Fruit fly (Drosophila melanogaster): ENCODE results near the gene CG6310.

Gene CG6310

DNA sequence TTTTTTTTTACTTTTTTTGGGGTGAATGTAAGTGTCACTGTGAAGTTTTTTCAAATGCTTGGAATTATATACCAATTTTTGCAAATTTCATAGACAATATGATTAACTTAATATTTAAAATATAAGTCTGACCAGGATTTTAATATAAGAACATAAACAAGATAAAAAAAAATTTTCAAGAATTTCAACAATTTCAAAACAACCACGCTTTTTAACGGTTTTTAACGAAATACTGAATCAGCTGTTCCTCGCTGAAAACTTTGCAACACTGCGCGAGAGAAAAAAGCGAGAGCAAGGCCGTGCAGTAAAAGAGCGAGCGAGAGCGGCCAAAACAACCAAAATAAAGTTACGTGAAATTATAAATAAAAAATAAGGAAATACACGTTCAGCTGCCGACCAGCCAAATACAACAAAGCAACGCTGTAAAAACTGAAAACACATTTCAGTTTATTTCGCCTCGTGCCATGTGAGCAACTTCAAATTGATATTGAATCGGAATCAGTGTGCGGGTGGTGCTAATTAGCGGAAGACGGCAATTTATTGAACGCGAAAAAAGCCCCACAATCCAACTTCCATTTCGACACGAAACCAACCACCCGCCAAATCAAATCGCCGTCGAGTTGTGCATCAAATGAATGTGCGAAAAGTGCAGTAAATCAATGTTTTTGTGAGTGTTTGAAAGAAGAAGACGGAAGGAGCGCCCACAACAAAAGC, 26.7 kb upstream of the CG6310 start, which contains the start of the genes CG46439, Iyd and CG33947 (continued):
- TF ChIP-seq CG17568 (GFP tag; optimal IDR thresholded peaks at IDR 0.05), result peak; percentile 25
- TF ChIP-seq CG18011 (GFP tag; optimal IDR thresholded peaks at IDR 0.05), result no peak
- peak; percentile 8 for TF ChIP-seq CG4617 (GFP tag; optimal IDR thresholded peaks at IDR 0.05; ENCODE audit: borderline replicate concordance)
- TF ChIP-seq lab (GFP tag; optimal IDR thresholded peaks at IDR 0.05), result peak; percentile 35
- TF ChIP-seq hbn (GFP tag; IDR thresholded peaks at IDR 0.05; ENCODE audit: partially characterized antibody), result peak; percentile 44; the same call in 1 of the 2 replicates
- TF ChIP-seq yki (optimal IDR thresholded peaks at IDR 0.05), result peak; percentile 52
- TF ChIP-seq her (GFP tag; optimal IDR thresholded peaks at IDR 0.05), result no peak
- no peak for TF ChIP-seq CG1602 (GFP tag; optimal IDR thresholded peaks at IDR 0.05)
- no peak for TF ChIP-seq slp2 (GFP tag; optimal IDR thresholded peaks at IDR 0.05)
- no peak for TF ChIP-seq CG17612 (GFP tag; IDR thresholded peaks at IDR 0.05)
- peak; percentile 59 for TF ChIP-seq nau (GFP tag; optimal IDR thresholded peaks at IDR 0.05)
- TF ChIP-seq CG13296 (GFP tag; optimal IDR thresholded peaks at IDR 0.05), result peak; percentile 38
- no peak for TF ChIP-seq CG9609 (GFP tag; optimal IDR thresholded peaks at IDR 0.05)
- 0 out of 3 replicates have a peak, but pooled peaks have one; percentile 13 for TF ChIP-seq CG2199 (GFP tag; IDR thresholded peaks at IDR 0.05)
- TF ChIP-seq Sin3A (optimal IDR thresholded peaks at IDR 0.05), result no peak
- TF ChIP-seq crp (GFP tag; optimal IDR thresholded peaks at IDR 0.05), result peak; percentile 70 to 93
- TF ChIP-seq Pdp1 (GFP tag; optimal IDR thresholded peaks at IDR 0.05), result peak in 1 of 2 experiments; percentile 87
- peak; percentile 39 for TF ChIP-seq kni (GFP tag; optimal IDR thresholded peaks at IDR 0.05)
- TF ChIP-seq CG1792 (GFP tag; optimal IDR thresholded peaks at IDR 0.05), result no peak
- no peak for TF ChIP-seq Bteb2 (GFP tag; optimal IDR thresholded peaks at IDR 0.05)
- TF ChIP-seq HLH54F (GFP tag; optimal IDR thresholded peaks at IDR 0.05), result peak; percentile 0
- TF ChIP-seq Dad (GFP tag; optimal IDR thresholded peaks at IDR 0.05), result no peak
- no peak for TF ChIP-seq Atf-2 (GFP tag; optimal IDR thresholded peaks at IDR 0.05)
- TF ChIP-seq so (GFP tag; IDR thresholded peaks at IDR 0.05), result peak; percentile 40; the same call in 1 of the 3 replicates
- no peak for TF ChIP-seq CG6254 (GFP tag; optimal IDR thresholded peaks at IDR 0.05)
- TF ChIP-seq CG15011 (GFP tag; optimal IDR thresholded peaks at IDR 0.05), result no peak
- TF ChIP-seq Gug (GFP tag; IDR thresholded peaks at IDR 0.05), result no peak
- peak; percentile 9 for TF ChIP-seq Asciz (GFP tag; optimal IDR thresholded peaks at IDR 0.05)
- peak; percentile 37; the same call in 1 of the 2 replicates for TF ChIP-seq Bgb (GFP tag; IDR thresholded peaks at IDR 0.05; ENCODE audit: partially characterized antibody)
- TF ChIP-seq CG32532 (GFP tag; IDR thresholded peaks at IDR 0.05), result peak; percentile 42; the same call in 1 of the 2 replicates
- no peak for TF ChIP-seq HLH3B (GFP tag; IDR thresholded peaks at IDR 0.05)
- peak; percentile 85 for TF ChIP-seq Vsx1 (GFP tag; optimal IDR thresholded peaks at IDR 0.05)
- TF ChIP-seq Hey (tag; optimal IDR thresholded peaks at IDR 0.05), result no peak
- peak; percentile 12 for TF ChIP-seq PHDP (tag; optimal IDR thresholded peaks at IDR 0.05)
- 0 out of 3 replicates have a peak, but pooled peaks have one; percentile 31 for TF ChIP-seq Doc3 (GFP tag; IDR thresholded peaks at IDR 0.05; ENCODE audit: partially characterized antibody)
- no peak for TF ChIP-seq CG12071 (GFP tag; optimal IDR thresholded peaks at IDR 0.05)
- TF ChIP-seq Dref (GFP tag; IDR thresholded peaks at IDR 0.05), result no peak
- no peak for TF ChIP-seq sd (tag; optimal IDR thresholded peaks at IDR 0.05)
- TF ChIP-seq pb (GFP tag; optimal IDR thresholded peaks at IDR 0.05), result no peak
- TF ChIP-seq CG14965 (GFP tag; optimal IDR thresholded peaks at IDR 0.05; ENCODE audit: borderline replicate concordance), result no peak
- peak; percentile 95 for TF ChIP-seq nom (GFP tag; optimal IDR thresholded peaks at IDR 0.05)
- TF ChIP-seq CG5180 (GFP tag; optimal IDR thresholded peaks at IDR 0.05), result no peak
- TF ChIP-seq CG9797 (GFP tag; optimal IDR thresholded peaks at IDR 0.05), result peak; percentile 32
- peak; percentile 34 for TF ChIP-seq Ets97D (GFP tag; optimal IDR thresholded peaks at IDR 0.05)
- TF ChIP-seq exex (tag; optimal IDR thresholded peaks at IDR 0.05), result peak; percentile 32
- TF ChIP-seq Lim3 (GFP tag; IDR thresholded peaks at IDR 0.05), result no peak
- TF ChIP-seq Dip3 (GFP tag; optimal IDR thresholded peaks at IDR 0.05), result no peak
- TF ChIP-seq B-H2 (GFP tag; optimal IDR thresholded peaks at IDR 0.05), result peak; percentile 6
- no peak for TF ChIP-seq kah (GFP tag; optimal IDR thresholded peaks at IDR 0.05)
